Worm (Caenorhabditis elegans) whole organism, L3 larva: Measurements from ENCODE around the gene hse-5.

Experiments
- ceh-82 ChIP-seq: fragments of 150-350 bp; optimal IDR thresholded peaks from 2 replicates; lab custom pipeline; 2014; ENCODE audit warnings: missing biosample characterization, missing genetic modification characterization
- daf-12 ChIP-seq: fragments of 150-350 bp; optimal IDR thresholded peaks from 2 replicates; lab custom pipeline; 2014; ENCODE audit warnings: missing biosample characterization, missing genetic modification reagents, missing genetic modification characterization
- egl-27 ChIP-seq: sonication (generic microtip); optimal IDR thresholded peaks from 4 replicates; lab custom pipeline; 2017; ENCODE audit warnings: missing biosample characterization, missing genetic modification reagents, missing genetic modification characterization
- nfya-1 ChIP-seq: sonication (generic microtip); optimal IDR thresholded peaks from 2 replicates; lab custom pipeline; 2017; ENCODE audit warnings: missing genetic modification characterization, mild to moderate bottlenecking, missing compliant biosample characterization, antibody characterized with exemption, moderate library complexity; ENCODE audit not compliant: insufficient read depth
- nhr-25 ChIP-seq: sonication (generic microtip); optimal IDR thresholded peaks from 2 replicates; lab custom pipeline; 2017; ENCODE audit warnings: missing biosample characterization, missing genetic modification characterization
- nhr-43 ChIP-seq: sonication (generic microtip); optimal IDR thresholded peaks from 2 replicates; lab custom pipeline; 2016; ENCODE audit warnings: mild to moderate bottlenecking, missing genetic modification characterization, missing compliant biosample characterization; ENCODE audit not compliant: poor library complexity, severe bottlenecking
- nhr-77 ChIP-seq: fragments of 150-350 bp; optimal IDR thresholded peaks from 2 replicates; lab custom pipeline; 2014; ENCODE audit warnings: missing biosample characterization, missing genetic modification characterization
- pha-4 ChIP-seq: fragments of 150-350 bp; optimal IDR thresholded peaks from 2 replicates; lab custom pipeline; 2014; ENCODE audit warnings: missing biosample characterization, missing genetic modification reagents, missing genetic modification characterization
- tbx-2 ChIP-seq: sonication (generic microtip); optimal IDR thresholded peaks from 2 replicates; lab custom pipeline; 2016; ENCODE audit warnings: mild to moderate bottlenecking, missing genetic modification characterization, missing compliant biosample characterization
- unc-39 ChIP-seq: sonication (generic microtip); optimal IDR thresholded peaks from 4 replicates; lab custom pipeline; 2017; ENCODE audit warnings: missing biosample characterization, missing genetic modification characterization
- ztf-4 ChIP-seq: fragments of 150-350 bp; optimal IDR thresholded peaks from 2 replicates; lab custom pipeline; 2014; ENCODE audit warnings: missing biosample characterization, missing genetic modification characterization

ce11 chrIII:4397115-4397514 is 52.0 kb downstream of the hse-5 start, which contains the start of gene R07E5.5:
- no peak for TF ChIP-seq ceh-82
- no peak for TF ChIP-seq nhr-43 (tag; lab: Kevin White, UChicago)
- no peak for TF ChIP-seq nhr-77 (tag; lab: Kevin White, UChicago)
- no peak for TF ChIP-seq egl-27 (tag; lab: Kevin White, UChicago)
- no peak for TF ChIP-seq ztf-4 (tag; lab: Kevin White, UChicago)
- no peak for TF ChIP-seq nfya-1 (tag; lab: Kevin White, UChicago)
- no peak for TF ChIP-seq pha-4 (tag; lab: Kevin White, UChicago)
- TF ChIP-seq tbx-2: no peak
- no peak for TF ChIP-seq nhr-25 (tag; lab: Kevin White, UChicago)
- TF ChIP-seq unc-39 (tag; lab: Kevin White, UChicago): no peak
- TF ChIP-seq daf-12 (tag; lab: Kevin White, UChicago): no peak
